Fruit fly (Drosophila melanogaster) S2 (cell line): ENCODE results near the gene Ctr1B.

Source experiments
- CG8478 ChIP-seq: fragments of >200 bp; optimal IDR thresholded peaks from 2 replicates; lab custom pipeline; 2018
- CTCF ChIP-seq, 2 experiments: fragments of >200 bp; optimal IDR thresholded peaks; 2 replicates each; lab custom pipeline; 2018

Ctr1B gene

dm6 chr3R:8300928-8301752 lies 16.3 kb upstream of the Ctr1B start, which contains the start of the genes CG9626 and mRpL1:
CG9626 (minus strand) TSS chr3R:8300978.
mRpL1 (plus strand) TSS chr3R:8301440.
- no peak for TF ChIP-seq CG8478
- peak; percentile 70 to 78 for TF ChIP-seq CTCF (optimal IDR thresholded peaks at IDR 0.05; lab: Kevin White, UChicago)

dm6 chr3R:8303848-8304247 lies 13.6 kb upstream of the Ctr1B start, which contains the start of gene nac:
nac (minus strand) TSS chr3R:8304023.
- TF ChIP-seq CG8478 (no peak), CTCF (optimal IDR thresholded peaks at IDR 0.05; lab: Kevin White, UChicago) (no peak)

- TF ChIP-seq CG8478 (no peak), CTCF (optimal IDR thresholded peaks at IDR 0.05; lab: Kevin White, UChicago) (peak; percentile 34 to 63)
These were observed 12.3 kb upstream of the Ctr1B start, which contains the start of gene Sgt1 for dm6 chr3R:8305110-8305509. Sgt1 (minus strand) TSS chr3R:8305274.

dm6 chr3R:8306188-8306926 lies 11.1 kb upstream of the Ctr1B start:
- TF ChIP-seq CG8478 (no peak), CTCF (optimal IDR thresholded peaks at IDR 0.05; lab: Kevin White, UChicago) (peak; percentile 20 to 50)

dm6 chr3R:8306927-8307261 lies 10.5 kb upstream of the Ctr1B start:
- no peak for TF ChIP-seq CG8478
- TF ChIP-seq CTCF (optimal IDR thresholded peaks at IDR 0.05; lab: Kevin White, UChicago) = no peak

- TF ChIP-seq CG8478 = no peak
- TF ChIP-seq CTCF (optimal IDR thresholded peaks at IDR 0.05; lab: Kevin White, UChicago) = no peak
These were observed 10.1 kb upstream of the Ctr1B start for dm6 chr3R:8307283-8307682.

- TF ChIP-seq CG8478 (no peak), CTCF (optimal IDR thresholded peaks at IDR 0.05; lab: Kevin White, UChicago) (no peak)
These were observed 8.9 kb upstream of the Ctr1B start, which contains the start of gene tex for dm6 chr3R:8308515-8308959. tex (minus strand) TSS chr3R:8308645.

- TF ChIP-seq CTCF (optimal IDR thresholded peaks at IDR 0.05; lab: Kevin White, UChicago) (no peak), CG8478 (no peak)
These were observed 6.7 kb upstream of the Ctr1B start, which contains the start of gene CG11693 for dm6 chr3R:8310678-8311077. CG11693 (minus strand) TSS chr3R:8310778.

dm6 chr3R:8312037-8312436 lies 5.4 kb upstream of the Ctr1B start, which contains the start of the genes CG11694 and CG11698:
CG11694 (minus strand) TSS chr3R:8312137.
CG11698 (plus strand) TSS chr3R:8312188.
- TF ChIP-seq CTCF (optimal IDR thresholded peaks at IDR 0.05; lab: Kevin White, UChicago) (no peak), CG8478 (no peak)

- TF ChIP-seq CG8478 (no peak), CTCF (optimal IDR thresholded peaks at IDR 0.05; lab: Kevin White, UChicago) (no peak)
These were observed 4.4 kb upstream of the Ctr1B start, which contains the start of gene CG7483 for dm6 chr3R:8313038-8313437. CG7483 (plus strand) TSS chr3R:8313208.

dm6 chr3R:8316344-8317105 lies 887 bp upstream of the Ctr1B start, which contains the start of gene Coq2:
Coq2 (minus strand) TSS chr3R:8316543.
- peak; percentile 48 to 60 for TF ChIP-seq CTCF (optimal IDR thresholded peaks at IDR 0.05; lab: Kevin White, UChicago)
- no peak for TF ChIP-seq CG8478

dm6 chr3R:8317709-8318335 lies 410 bp downstream of the Ctr1B start:
- TF ChIP-seq CG8478 = no peak
- TF ChIP-seq CTCF (optimal IDR thresholded peaks at IDR 0.05; lab: Kevin White, UChicago) = no peak

dm6 chr3R:8321447-8321846 lies 4.0 kb downstream of the Ctr1B start, which contains the start of gene Or85a:
Or85a (plus strand) TSS chr3R:8321747.
- TF ChIP-seq CTCF (optimal IDR thresholded peaks at IDR 0.05; lab: Kevin White, UChicago) = no peak
- no peak for TF ChIP-seq CG8478

dm6 chr3R:8324016-8324415 lies 6.6 kb downstream of the Ctr1B start, which contains the start of gene CG7443:
CG7443 (plus strand) TSS chr3R:8324316.
- TF ChIP-seq CG8478 (no peak), CTCF (optimal IDR thresholded peaks at IDR 0.05; lab: Kevin White, UChicago) (no peak)
